Worm (Caenorhabditis elegans): ENCODE data around the gene acl-13.
A peak's percentile ranks its signal among the peaks of the same experiment; 100 is the strongest.

acl-13 gene

DNA sequence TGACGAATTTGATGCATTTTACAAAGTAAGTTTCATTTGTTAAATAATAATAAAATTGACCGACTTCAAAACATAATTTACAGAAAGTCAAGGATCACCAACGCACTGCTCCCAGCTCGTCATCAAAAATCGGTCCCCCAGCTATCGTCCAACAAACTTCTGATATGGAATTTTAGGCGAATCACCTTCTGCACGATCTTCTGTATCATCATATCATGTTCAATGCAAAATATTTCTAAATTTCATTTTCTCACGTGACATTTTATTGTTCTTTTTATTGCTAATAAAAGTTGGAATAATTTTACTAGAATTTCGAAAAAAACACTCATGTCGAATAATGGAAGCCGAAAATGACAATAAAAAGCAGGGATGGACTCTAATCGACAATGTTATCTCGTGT lies at the start of gene acl-13:
acl-13 (plus strand) TSS at position 301 of the 400 bp plus-strand sequence.
- TF ChIP-seq mbf-1 (tag; optimal IDR thresholded peaks at IDR 0.05): no peak
- TF ChIP-seq nhr-10 (tag; optimal IDR thresholded peaks at IDR 0.05): no peak
- no peak for TF ChIP-seq skn-1 (tag; optimal IDR thresholded peaks at IDR 0.05)
- TF ChIP-seq mab-5 (tag; optimal IDR thresholded peaks at IDR 0.05): no peak
- no peak for TF ChIP-seq nhr-12 (tag; optimal IDR thresholded peaks at IDR 0.05)
- TF ChIP-seq elt-1 (tag; optimal IDR thresholded peaks at IDR 0.05): no peak
- no peak for TF ChIP-seq nhr-11 (tag; optimal IDR thresholded peaks at IDR 0.05)
- no peak for TF ChIP-seq lin-13 (GFP tag; optimal IDR thresholded peaks at IDR 0.05)
- TF ChIP-seq lsy-2 (tag; optimal IDR thresholded peaks at IDR 0.05): no peak

ce11 chrIV:12360742-12361195 lies 49.5 kb upstream of the acl-13 start, which contains the start of gene sec-24.2:
sec-24.2 (minus strand) TSS chrIV:12360792.
- TF ChIP-seq mdl-1 (tag; optimal IDR thresholded peaks at IDR 0.05) (no peak), sem-4 (tag; optimal IDR thresholded peaks at IDR 0.05) (no peak), aly-2 (tag; optimal IDR thresholded peaks at IDR 0.05) (no peak), mab-5 (tag; optimal IDR thresholded peaks at IDR 0.05) (no peak), C34F6.9 (tag; optimal IDR thresholded peaks at IDR 0.05) (peak; percentile 0)

ce11 chrIV:12361392-12362092 lies 48.7 kb upstream of the acl-13 start, which contains the start of the genes ccr-4 and ZC518.8:
ccr-4 (plus strand) TSS chrIV:12361542.
ZC518.8 (minus strand) TSS chrIV:12361908.
- TF ChIP-seq nhr-129 (tag; optimal IDR thresholded peaks at IDR 0.05) (peak; percentile 32), lsy-2 (tag; optimal IDR thresholded peaks at IDR 0.05) (peak in 1 of 2 experiments; percentile 88), crh-2 (tag; optimal IDR thresholded peaks at IDR 0.05) (no peak)

DNA sequence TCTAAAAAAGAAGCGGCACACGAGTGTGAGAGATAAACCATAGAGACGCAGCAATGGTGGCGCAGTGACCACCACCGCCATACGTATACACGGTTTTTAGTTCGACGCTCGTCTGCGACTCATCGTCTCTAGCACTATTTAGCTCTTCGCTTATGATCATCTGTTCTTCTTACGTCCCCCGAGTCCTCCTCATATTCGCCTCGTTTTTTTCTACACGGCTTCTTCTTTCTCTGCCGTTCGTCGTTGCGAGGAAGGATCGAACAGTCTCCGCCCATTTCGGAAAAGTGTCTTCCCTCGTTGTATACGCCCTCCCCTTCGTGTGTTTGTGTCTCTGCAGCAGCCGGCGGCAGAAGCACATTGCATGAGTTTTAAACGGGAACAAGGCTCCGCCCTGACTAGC lies 45.3 kb upstream of the acl-13 start:
- TF ChIP-seq elt-1 (tag; optimal IDR thresholded peaks at IDR 0.05) (no peak), C34F6.9 (tag; optimal IDR thresholded peaks at IDR 0.05) (peak; percentile 21), lsy-2 (tag; optimal IDR thresholded peaks at IDR 0.05) (peak in 1 of 2 experiments; percentile 27), elt-3 (tag; optimal IDR thresholded peaks at IDR 0.05) (no peak), zag-1 (tag; optimal IDR thresholded peaks at IDR 0.05) (no peak), lin-11 (tag; optimal IDR thresholded peaks at IDR 0.05) (no peak), sma-9 (GFP tag; optimal IDR thresholded peaks at IDR 0.05) (peak; percentile 2), sma-9 (tag; optimal IDR thresholded peaks at IDR 0.05) (no peak), Y55F3AM.14 (GFP tag; optimal IDR thresholded peaks at IDR 0.05) (peak; percentile 24), unc-55 (GFP tag; optimal IDR thresholded peaks at IDR 0.05) (peak; percentile 37), F13H6.1 (tag; optimal IDR thresholded peaks at IDR 0.05) (peak; percentile 25)

DNA sequence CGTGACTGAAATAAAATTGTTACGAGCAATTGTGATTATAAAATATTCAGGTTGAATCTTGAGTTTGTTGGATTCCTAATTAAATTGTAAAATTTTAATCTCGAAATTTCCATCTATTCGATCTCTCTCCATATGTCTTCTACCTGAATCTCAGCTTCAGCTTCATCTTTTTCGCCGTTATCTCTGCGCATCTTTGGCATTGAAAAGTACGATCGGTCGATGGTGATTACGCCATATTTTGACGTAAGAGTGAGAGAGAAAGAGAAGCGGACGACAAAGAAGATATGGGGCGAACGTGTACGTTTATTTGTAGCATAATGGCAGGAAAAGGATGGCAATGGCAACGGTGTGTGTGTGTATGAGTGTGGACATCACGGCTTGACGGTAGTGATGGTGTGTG lies 43.7 kb upstream of the acl-13 start:
- TF ChIP-seq lin-13 (GFP tag; optimal IDR thresholded peaks at IDR 0.05) (no peak), sma-9 (GFP tag; optimal IDR thresholded peaks at IDR 0.05) (no peak), sma-9 (tag; optimal IDR thresholded peaks at IDR 0.05) (no peak), F13H6.1 (tag; optimal IDR thresholded peaks at IDR 0.05) (no peak), nhr-25 (tag; optimal IDR thresholded peaks at IDR 0.05) (peak; percentile 25)

DNA sequence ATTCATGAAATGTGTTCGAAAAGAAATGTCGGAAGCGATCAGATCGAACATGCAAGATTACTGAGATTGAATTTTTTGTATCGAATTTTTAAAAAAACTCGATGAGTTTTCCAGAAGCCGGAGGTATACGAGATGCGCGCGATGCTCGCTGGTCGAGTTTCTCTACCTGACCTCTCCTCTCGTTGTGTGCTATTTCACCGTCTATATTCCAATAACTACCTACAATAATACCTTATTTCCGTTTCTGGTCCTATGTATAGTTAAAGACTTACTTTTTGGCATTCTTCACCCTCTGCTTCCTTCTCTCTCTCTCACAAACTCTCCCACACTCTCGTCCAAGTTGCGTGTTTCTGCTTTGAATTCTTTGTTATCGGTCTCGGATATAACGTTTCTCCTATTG lies 38.9 kb upstream of the acl-13 start:
- TF ChIP-seq alr-1 (tag; optimal IDR thresholded peaks at IDR 0.05): no peak

DNA sequence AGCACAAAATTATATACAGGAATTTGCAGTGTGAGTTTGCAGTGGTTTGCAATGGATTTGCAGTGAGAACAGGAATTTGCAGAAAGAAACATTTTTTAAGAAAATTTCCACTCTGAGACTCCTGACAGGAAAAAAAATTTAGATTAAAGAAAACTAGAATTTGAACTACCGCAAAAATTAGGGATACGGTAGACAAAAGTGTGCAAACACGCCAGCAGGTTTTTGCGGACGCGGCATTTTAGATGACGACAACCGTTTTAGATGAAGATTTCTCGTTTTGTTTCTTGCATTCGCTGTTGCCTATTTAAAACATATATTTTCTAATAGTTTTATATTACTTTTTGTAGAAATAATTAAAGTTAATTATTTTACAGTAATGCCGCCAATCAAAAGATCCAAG lies 38.4 kb upstream of the acl-13 start, which contains the start of gene wdr-46:
wdr-46 (plus strand) TSS at position 375 of the 400 bp plus-strand sequence.
- peak; percentile 56 for TF ChIP-seq nhr-77 (tag; optimal IDR thresholded peaks at IDR 0.05)
- TF ChIP-seq R02D3.7 (tag; optimal IDR thresholded peaks at IDR 0.05): peak; percentile 52
- peak; percentile 89 for TF ChIP-seq lin-13 (GFP tag; optimal IDR thresholded peaks at IDR 0.05)
- TF ChIP-seq nhr-6 (tag; optimal IDR thresholded peaks at IDR 0.05): peak; percentile 68
- no peak for TF ChIP-seq ztf-1 (GFP tag; conservative IDR thresholded peaks at IDR 0.05)
- TF ChIP-seq elt-1 (tag; optimal IDR thresholded peaks at IDR 0.05): no peak
- no peak for TF ChIP-seq zag-1 (tag; optimal IDR thresholded peaks at IDR 0.05)
- peak; percentile 76 for TF ChIP-seq F13H6.1 (tag; optimal IDR thresholded peaks at IDR 0.05)
- no peak for TF ChIP-seq ama-1 (optimal IDR thresholded peaks at IDR 0.05)
- peak; percentile 96 for TF ChIP-seq nhr-129 (tag; optimal IDR thresholded peaks at IDR 0.05)
- TF ChIP-seq lsy-2 (tag; optimal IDR thresholded peaks at IDR 0.05): peak; percentile 99 to 100
- no peak for TF ChIP-seq nhr-11 (tag; optimal IDR thresholded peaks at IDR 0.05)
- no peak for TF ChIP-seq peb-1 (tag; optimal IDR thresholded peaks at IDR 0.05)
- peak; percentile 70 for TF ChIP-seq snpc-4 (tag; optimal IDR thresholded peaks at IDR 0.05)
- TF ChIP-seq mdl-1 (tag; optimal IDR thresholded peaks at IDR 0.05): no peak
- TF ChIP-seq sma-3 (GFP tag; optimal IDR thresholded peaks at IDR 0.05): peak; percentile 83
- peak; percentile 80 for TF ChIP-seq nhr-21 (tag; optimal IDR thresholded peaks at IDR 0.05)
- peak; percentile 78 for TF ChIP-seq ZK546.5 (tag; optimal IDR thresholded peaks at IDR 0.05)
- no peak for TF ChIP-seq ztf-11 (tag; optimal IDR thresholded peaks at IDR 0.05)
- peak; percentile 89 for TF ChIP-seq crh-2 (tag; optimal IDR thresholded peaks at IDR 0.05)
- no peak for TF ChIP-seq Y55F3AM.14 (GFP tag; optimal IDR thresholded peaks at IDR 0.05)
- TF ChIP-seq fos-1 (tag; optimal IDR thresholded peaks at IDR 0.05): peak; percentile 55
- TF ChIP-seq lin-39 (tag; optimal IDR thresholded peaks at IDR 0.05): no peak
- TF ChIP-seq nhr-10 (tag; optimal IDR thresholded peaks at IDR 0.05): peak; percentile 79
- no peak for TF ChIP-seq mbf-1 (tag; optimal IDR thresholded peaks at IDR 0.05)
- TF ChIP-seq nhr-25 (tag; optimal IDR thresholded peaks at IDR 0.05): peak; percentile 89
- TF ChIP-seq sem-4 (tag; optimal IDR thresholded peaks at IDR 0.05): peak; percentile 76
- peak; percentile 79 for TF ChIP-seq sma-9 (GFP tag; optimal IDR thresholded peaks at IDR 0.05)
- TF ChIP-seq sma-9 (tag; optimal IDR thresholded peaks at IDR 0.05): no peak
